Fruit fly (Drosophila melanogaster) whole organism, embryonic: Measurements from ENCODE around the gene CG46387.

Source experiments
- Atf-2 ChIP-seq: fragments of 200-800 bp; sonication (Bioruptor generic); optimal IDR thresholded peaks from 2 replicates; lab custom pipeline; 2016; ENCODE audit warnings: missing biosample characterization, missing genetic modification characterization
- BEAF-32 ChIP-seq: fragments of 200-800 bp; sonication (Bioruptor generic); optimal IDR thresholded peaks from 3 replicates; lab custom pipeline; 2017; ENCODE audit warnings: missing biosample characterization, missing genetic modification characterization, mild to moderate bottlenecking, moderate library complexity, missing genetic modification reagents
- Bgb ChIP-seq: fragments of 200-800 bp; sonication (Bioruptor generic); IDR thresholded peaks from 2 replicates; pipeline ENCODE4 v1.3.6; 2022; ENCODE audit warnings: missing biosample characterization, missing genetic modification characterization; ENCODE audit not compliant: partially characterized antibody
- Bteb2 ChIP-seq: fragments of 200-800 bp; sonication (Bioruptor generic); optimal IDR thresholded peaks from 2 replicates; lab custom pipeline; 2016; ENCODE audit warnings: missing biosample characterization, missing genetic modification characterization
- CG12659 ChIP-seq: fragments of 200-800 bp; sonication (Bioruptor generic); optimal IDR thresholded peaks from 3 replicates; lab custom pipeline; 2017; ENCODE audit warnings: mild to moderate bottlenecking, missing biosample characterization, missing genetic modification reagents, missing genetic modification characterization
- CG13424 ChIP-seq: fragments of 200-800 bp; sonication (Bioruptor generic); optimal IDR thresholded peaks from 2 replicates; lab custom pipeline; 2019; ENCODE audit warnings: missing biosample characterization, mild to moderate bottlenecking, missing genetic modification characterization, moderate library complexity
- CG13894 ChIP-seq: fragments of 200-800 bp; sonication (Bioruptor generic); optimal IDR thresholded peaks from 3 replicates; lab custom pipeline; 2018; ENCODE audit warnings: missing biosample characterization, mild to moderate bottlenecking, missing genetic modification characterization, moderate library complexity
- CG14014 ChIP-seq: fragments of 200-800 bp; sonication (Bioruptor generic); IDR thresholded peaks from 2 replicates; pipeline ENCODE4 v1.3.6; 2022; ENCODE audit warnings: missing biosample characterization, missing genetic modification characterization
- CG14710 ChIP-seq: fragments of 200-800 bp; sonication (Bioruptor generic); optimal IDR thresholded peaks from 3 replicates; lab custom pipeline; 2019; ENCODE audit warnings: missing biosample characterization, mild to moderate bottlenecking, missing genetic modification characterization, moderate library complexity
- CG17802 ChIP-seq: fragments of 200-800 bp; sonication (Bioruptor generic); optimal IDR thresholded peaks from 2 replicates; lab custom pipeline; 2018; ENCODE audit warnings: missing biosample characterization, mild to moderate bottlenecking, missing genetic modification characterization, moderate library complexity
- CG17829 ChIP-seq: fragments of 200-800 bp; optimal IDR thresholded peaks from 2 replicates; lab custom pipeline; 2019; ENCODE audit warnings: missing biosample characterization, mild to moderate bottlenecking, missing genetic modification characterization, moderate library complexity
- CG18764 ChIP-seq: fragments of 200-800 bp; sonication (Bioruptor generic); optimal IDR thresholded peaks from 3 replicates; lab custom pipeline; 2016; ENCODE audit warnings: missing biosample characterization, missing genetic modification characterization
- CG2199 ChIP-seq: fragments of 200-800 bp; sonication (Bioruptor generic); IDR thresholded peaks from 3 replicates; pipeline ENCODE4 v1.3.6; 2022; ENCODE audit warnings: missing biosample characterization, missing genetic modification characterization
- CG3838 ChIP-seq: fragments of 200-800 bp; sonication (Bioruptor generic); optimal IDR thresholded peaks from 3 replicates; lab custom pipeline; 2016; ENCODE audit warnings: missing biosample characterization, missing genetic modification characterization
- CG42726 ChIP-seq: fragments of 200-800 bp; sonication (Bioruptor generic); IDR thresholded peaks from 2 replicates; pipeline ENCODE4 v1.3.6; 2022; ENCODE audit warnings: missing biosample characterization, missing genetic modification characterization; ENCODE audit not compliant: partially characterized antibody
- CG4282 ChIP-seq: fragments of 200-800 bp; sonication (Bioruptor generic); optimal IDR thresholded peaks from 2 replicates; lab custom pipeline; 2016; ENCODE audit warnings: missing biosample characterization, missing genetic modification characterization
- CG7372 ChIP-seq: fragments of 200-800 bp; sonication (Bioruptor generic); IDR thresholded peaks from 2 replicates; pipeline ENCODE4 v1.3.6; 2022; ENCODE audit warnings: missing biosample characterization, missing genetic modification characterization
- CG7786 ChIP-seq: fragments of 200-800 bp; sonication (Bioruptor generic); optimal IDR thresholded peaks from 2 replicates; lab custom pipeline; 2016; ENCODE audit warnings: missing biosample characterization, missing genetic modification characterization
- CG7987 ChIP-seq: fragments of 200-800 bp; sonication (Bioruptor generic); optimal IDR thresholded peaks from 2 replicates; lab custom pipeline; 2018; ENCODE audit warnings: missing biosample characterization, mild to moderate bottlenecking, missing genetic modification characterization, moderate library complexity
- CG9797 ChIP-seq: fragments of 200-800 bp; sonication (Bioruptor generic); optimal IDR thresholded peaks from 3 replicates; lab custom pipeline; 2018; ENCODE audit warnings: missing biosample characterization, mild to moderate bottlenecking, missing genetic modification characterization
- CG9876 ChIP-seq: fragments of 200-800 bp; sonication (Bioruptor generic); optimal IDR thresholded peaks from 2 replicates; lab custom pipeline; 2016; ENCODE audit warnings: missing biosample characterization, missing genetic modification characterization
- CoRest ChIP-seq: fragments of 200-800 bp; sonication (Bioruptor generic); optimal IDR thresholded peaks from 3 replicates; lab custom pipeline; 2018; ENCODE audit warnings: missing biosample characterization, mild to moderate bottlenecking, missing genetic modification characterization, moderate library complexity
- Elba2 ChIP-seq: fragments of 200-800 bp; sonication (Bioruptor generic); optimal IDR thresholded peaks from 3 replicates; lab custom pipeline; 2016; ENCODE audit warnings: missing biosample characterization, missing genetic modification characterization
- Ets97D ChIP-seq: fragments of 200-800 bp; sonication (Bioruptor generic); optimal IDR thresholded peaks from 3 replicates; lab custom pipeline; 2016; ENCODE audit warnings: missing biosample characterization, missing genetic modification characterization
- HLH3B ChIP-seq: fragments of 200-800 bp; sonication (Bioruptor generic); IDR thresholded peaks from 2 replicates; pipeline ENCODE4 v1.3.6; 2022; ENCODE audit warnings: missing biosample characterization, missing genetic modification characterization
- Hmr ChIP-seq: fragments of 200-800 bp; sonication (Bioruptor generic); optimal IDR thresholded peaks from 3 replicates; lab custom pipeline; 2017; ENCODE audit warnings: mild to moderate bottlenecking, missing biosample characterization, missing genetic modification reagents, missing genetic modification characterization
- Lhr ChIP-seq: fragments of 200-800 bp; sonication (Bioruptor generic); optimal IDR thresholded peaks from 3 replicates; lab custom pipeline; 2017; ENCODE audit warnings: mild to moderate bottlenecking, missing biosample characterization, missing genetic modification reagents, missing genetic modification characterization
- MESR4 ChIP-seq: fragments of 200-800 bp; sonication (Bioruptor generic); optimal IDR thresholded peaks from 2 replicates; lab custom pipeline; 2018; ENCODE audit warnings: missing biosample characterization, mild to moderate bottlenecking, missing genetic modification characterization, moderate library complexity
- Med ChIP-seq: fragments of 200-800 bp; sonication (Bioruptor generic); peaks from one replicate; lab custom pipeline; 2016; ENCODE audit warnings: missing biosample characterization, missing genetic modification characterization, mild to moderate bottlenecking, inconsistent platforms, moderate library complexity
- NC2α ChIP-seq: fragments of 200-800 bp; sonication (Bioruptor generic); optimal IDR thresholded peaks from 2 replicates; lab custom pipeline; 2016; ENCODE audit warnings: missing biosample characterization, missing genetic modification characterization
- Oaz ChIP-seq: fragments of 200-800 bp; sonication (Bioruptor generic); IDR thresholded peaks from 2 replicates; pipeline ENCODE4 v1.3.6; 2022; ENCODE audit warnings: missing biosample characterization, missing genetic modification characterization
- Rfx ChIP-seq: fragments of 200-800 bp; sonication (Bioruptor generic); IDR thresholded peaks from 2 replicates; pipeline ENCODE4 v1.3.6; 2022; ENCODE audit warnings: missing biosample characterization, missing genetic modification characterization
- ara ChIP-seq: fragments of 200-800 bp; sonication (Bioruptor generic); IDR thresholded peaks from 2 replicates; pipeline ENCODE4 v1.3.6; 2022; ENCODE audit warnings: missing biosample characterization, missing genetic modification characterization
- ato ChIP-seq: fragments of 200-800 bp; sonication (Bioruptor generic); IDR thresholded peaks from 2 replicates; pipeline ENCODE4 v1.3.6; 2022; ENCODE audit warnings: missing biosample characterization, missing genetic modification characterization; ENCODE audit not compliant: partially characterized antibody
- chm ChIP-seq: fragments of 200-800 bp; sonication (Bioruptor generic); IDR thresholded peaks from 2 replicates; pipeline ENCODE4 v1.3.6; 2022; ENCODE audit warnings: missing biosample characterization, missing genetic modification characterization
- dan ChIP-seq: fragments of 200-800 bp; sonication (Bioruptor generic); IDR thresholded peaks from 2 replicates; pipeline ENCODE4 v1.3.6; 2022; ENCODE audit warnings: missing biosample characterization, missing genetic modification characterization
- grau ChIP-seq: fragments of 200-800 bp; optimal IDR thresholded peaks from 3 replicates; lab custom pipeline; 2019; ENCODE audit warnings: missing biosample characterization, mild to moderate bottlenecking, missing genetic modification characterization, moderate library complexity
- her ChIP-seq: fragments of 200-800 bp; sonication (Bioruptor generic); optimal IDR thresholded peaks from 2 replicates; lab custom pipeline; 2016; ENCODE audit warnings: missing biosample characterization, missing genetic modification characterization
- inv ChIP-seq: fragments of 200-800 bp; sonication (Bioruptor generic); IDR thresholded peaks from 2 replicates; pipeline ENCODE4 v1.3.6; 2022; ENCODE audit warnings: missing biosample characterization, missing genetic modification characterization; ENCODE audit not compliant: partially characterized antibody
- knrl ChIP-seq: fragments of 200-800 bp; sonication (Bioruptor generic); IDR thresholded peaks from 3 replicates; pipeline ENCODE4 v1.3.6; 2022; ENCODE audit warnings: missing biosample characterization, missing genetic modification characterization; ENCODE audit not compliant: partially characterized antibody
- mam ChIP-seq: fragments of 200-800 bp; sonication (Bioruptor generic); optimal IDR thresholded peaks from 3 replicates; lab custom pipeline; 2016; ENCODE audit warnings: missing biosample characterization, missing genetic modification characterization
- peb ChIP-seq: fragments of 200-800 bp; sonication (Bioruptor generic); IDR thresholded peaks from 2 replicates; pipeline ENCODE4 v1.3.6; 2022; ENCODE audit warnings: missing biosample characterization, missing genetic modification characterization
- phol ChIP-seq: fragments of 200-800 bp; sonication (Bioruptor generic); optimal IDR thresholded peaks from 3 replicates; lab custom pipeline; 2018; ENCODE audit warnings: missing biosample characterization, mild to moderate bottlenecking, missing genetic modification characterization, moderate library complexity
- pzg ChIP-seq: fragments of 200-800 bp; sonication (Bioruptor generic); optimal IDR thresholded peaks from 3 replicates; lab custom pipeline; 2018; ENCODE audit warnings: missing biosample characterization, mild to moderate bottlenecking, missing genetic modification characterization, moderate library complexity
- sug ChIP-seq: fragments of 200-800 bp; optimal IDR thresholded peaks from 2 replicates; lab custom pipeline; 2019; ENCODE audit warnings: missing biosample characterization, mild to moderate bottlenecking, missing genetic modification characterization, moderate library complexity
- tgo ChIP-seq: fragments of 200-800 bp; sonication (Bioruptor generic); IDR thresholded peaks from 3 replicates; pipeline ENCODE4 v1.3.6; 2022; ENCODE audit warnings: missing biosample characterization, missing genetic modification characterization
- trem ChIP-seq: fragments of 200-800 bp; optimal IDR thresholded peaks from 3 replicates; lab custom pipeline; 2019; ENCODE audit warnings: missing biosample characterization, mild to moderate bottlenecking, missing genetic modification characterization, moderate library complexity
- unc-4 ChIP-seq: fragments of 200-800 bp; sonication (Bioruptor generic); IDR thresholded peaks from 2 replicates; pipeline ENCODE4 v1.3.6; 2022; ENCODE audit warnings: missing biosample characterization, missing genetic modification characterization; ENCODE audit not compliant: partially characterized antibody
- zen ChIP-seq: fragments of 200-800 bp; sonication (Bioruptor generic); optimal IDR thresholded peaks from 3 replicates; lab custom pipeline; 2018; ENCODE audit warnings: missing biosample characterization, mild to moderate bottlenecking, missing genetic modification characterization, moderate library complexity
- zfh2 ChIP-seq: fragments of 200-800 bp; sonication (Bioruptor generic); optimal IDR thresholded peaks from 2 replicates; lab custom pipeline; 2016; ENCODE audit warnings: missing biosample characterization, missing genetic modification characterization

Gene CG46387

DNA sequence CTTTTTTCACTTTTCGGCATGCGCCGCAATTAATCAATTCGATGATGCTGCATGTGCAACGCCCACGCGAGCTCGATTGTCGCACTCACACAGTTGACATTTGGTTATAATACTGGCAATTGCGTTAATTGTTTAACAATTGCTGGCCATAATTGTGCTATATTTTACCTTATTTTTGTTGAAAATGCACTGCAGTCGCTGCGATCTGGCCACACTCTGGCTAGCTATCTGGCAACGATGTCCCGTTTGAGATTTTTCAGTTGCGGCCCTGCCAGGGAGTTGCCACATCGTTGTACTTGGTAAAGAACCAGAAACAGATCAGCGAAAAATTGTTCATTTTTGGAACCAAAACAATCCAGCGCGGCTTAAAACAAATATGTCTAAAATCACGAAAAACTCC is at the start of gene CG46387, which contains the start of gene CG6707:
Gene CG46387 (plus strand): TSS at position 272 of the 400 bp plus-strand sequence.
Gene CG6707 (minus strand): TSS at position 221 of the 400 bp plus-strand sequence.
- TF ChIP-seq CG42726 (GFP tag; lab: Robert Waterston, UW) (0 out of 2 replicates have a peak, but pooled peaks have one; percentile 51), Atf-2 (GFP tag; lab: Kevin White, UChicago) (no peak), Med (peak; percentile 81), CG2199 (GFP tag; lab: Robert Waterston, UW) (0 out of 3 replicates have a peak, but pooled peaks have one; percentile 35), Ets97D (peak; percentile 54), CoRest (tag; lab: Kevin White, UChicago) (peak; percentile 26), trem (peak; percentile 33), CG3838 (GFP tag; lab: Kevin White, UChicago) (no peak), CG17829 (tag; lab: Kevin White, UChicago) (peak; percentile 56), HLH3B (no peak), CG18764 (GFP tag; lab: Kevin White, UChicago) (no peak), Rfx (GFP tag; lab: Robert Waterston, UW) (peak; percentile 44), pzg (GFP tag; lab: Kevin White, UChicago) (peak; percentile 91), phol (peak; percentile 47), tgo (0 out of 3 replicates have a peak, but pooled peaks have one; percentile 25), dan (no peak), her (GFP tag; lab: Kevin White, UChicago) (no peak), NC2α (GFP tag; lab: Kevin White, UChicago) (no peak), Bteb2 (GFP tag; lab: Kevin White, UChicago) (no peak), CG13894 (tag; lab: Kevin White, UChicago) (peak; percentile 22), Oaz (GFP tag; lab: Robert Waterston, UW) (no peak), zfh2 (GFP tag; lab: Kevin White, UChicago) (peak; percentile 11), CG14710 (tag; lab: Kevin White, UChicago) (peak; percentile 35), knrl (GFP tag; lab: Robert Waterston, UW) (peak; percentile 54), CG9876 (GFP tag; lab: Kevin White, UChicago) (peak; percentile 7), ara (GFP tag; lab: Robert Waterston, UW) (0 out of 2 replicates have a peak, but pooled peaks have one; percentile 25), chm (GFP tag; lab: Robert Waterston, UW) (0 out of 2 replicates have a peak, but pooled peaks have one; percentile 30), CG9797 (GFP tag; lab: Kevin White, UChicago) (peak; percentile 35), CG14014 (no peak), sug (tag; lab: Kevin White, UChicago) (peak; percentile 28), peb (GFP tag; lab: Robert Waterston, UW) (no peak), CG17802 (no peak), CG7786 (GFP tag; lab: Kevin White, UChicago) (peak; percentile 3), CG12659 (GFP tag; lab: Kevin White, UChicago) (peak; percentile 64), mam (GFP tag; lab: Kevin White, UChicago) (peak; percentile 34), MESR4 (GFP tag; lab: Kevin White, UChicago) (peak; percentile 85), Hmr (GFP tag; lab: Kevin White, UChicago) (peak; percentile 56), CG4282 (no peak), zen (tag; lab: Kevin White, UChicago) (peak; percentile 36), BEAF-32 (peak; percentile 38), CG7372 (GFP tag; lab: Robert Waterston, UW) (no peak), unc-4 (GFP tag; lab: Robert Waterston, UW) (0 out of 2 replicates have a peak, but pooled peaks have one; percentile 12), inv (GFP tag; lab: Robert Waterston, UW) (peak; percentile 24; the same call in 1 of the 2 replicates), Bgb (peak; percentile 44; the same call in 1 of the 2 replicates), grau (tag; lab: Kevin White, UChicago) (peak; percentile 3), Elba2 (GFP tag; lab: Kevin White, UChicago) (peak; percentile 88), CG7987 (GFP tag; lab: Kevin White, UChicago) (peak; percentile 6), CG13424 (tag; lab: Kevin White, UChicago) (no peak), ato (GFP tag; lab: Robert Waterston, UW) (no peak), Lhr (peak; percentile 72)
